Worm (Caenorhabditis elegans) whole organism, dauer: Measurements from ENCODE around the gene ZK185.3.

Source experiments
- unc-62 ChIP-seq: sonication (generic microtip); optimal IDR thresholded peaks from 2 replicates; lab custom pipeline; 2017; ENCODE audit warnings: missing biosample characterization, missing genetic modification reagents, missing genetic modification characterization

ZK185.3 gene

ce11 chrIV:4490148-4490652 lies 40.0 kb downstream of the ZK185.3 start, which contains the start of gene ZK180.7:
Gene ZK180.7, plus strand, starts transcription at chrIV:4490542.
- no peak for TF ChIP-seq unc-62

DNA sequence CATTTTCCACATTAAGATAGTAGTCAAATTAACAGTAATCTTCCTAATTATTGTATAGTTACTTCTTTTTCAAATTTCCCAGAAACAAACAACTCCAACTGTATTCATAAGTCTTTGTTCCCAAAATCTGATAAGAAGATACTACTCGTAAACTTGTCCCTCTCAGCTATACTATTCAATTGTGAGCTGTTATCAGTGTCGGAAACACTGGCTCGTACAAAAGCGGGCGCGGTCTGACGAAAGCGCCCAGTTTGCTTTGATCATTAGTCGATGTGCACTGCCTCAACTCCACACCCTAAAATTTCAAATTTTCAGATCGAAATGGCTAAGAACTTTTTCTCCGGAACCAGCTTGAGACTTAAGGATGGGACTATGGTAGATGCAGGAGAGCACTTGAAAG lies 43.5 kb downstream of the ZK185.3 start, which contains the start of gene trx-3:
Gene trx-3, plus strand, starts transcription at position 291 of the 400 bp plus-strand sequence.
- TF ChIP-seq unc-62, result no peak

- no peak for TF ChIP-seq unc-62
Measured at ce11 chrIV:4484555-4484954, 45.7 kb downstream of the ZK185.3 start.

DNA sequence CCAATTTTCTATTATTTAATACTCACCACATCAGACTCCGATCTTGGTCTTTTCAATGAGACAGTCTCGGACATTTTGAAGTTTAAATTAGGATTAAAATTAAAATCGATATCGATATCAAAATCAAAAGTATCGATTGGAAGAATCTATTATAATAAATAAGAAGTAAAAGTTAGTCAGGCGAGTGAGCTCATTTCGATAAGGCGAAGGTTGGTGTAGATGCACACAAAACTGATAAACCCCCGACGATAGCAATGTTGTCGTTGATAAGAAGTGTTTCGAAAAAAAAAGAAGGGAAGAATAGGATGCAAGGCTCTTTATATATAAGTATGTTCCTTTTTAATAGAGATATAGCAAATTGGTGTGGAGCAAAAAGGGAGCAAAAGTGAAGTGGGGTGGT lies 47.7 kb downstream of the ZK185.3 start, which contains the start of gene M01H9.4:
Gene M01H9.4, minus strand, starts transcription at position 379 of the 400 bp plus-strand sequence.
- TF ChIP-seq unc-62, result no peak

DNA sequence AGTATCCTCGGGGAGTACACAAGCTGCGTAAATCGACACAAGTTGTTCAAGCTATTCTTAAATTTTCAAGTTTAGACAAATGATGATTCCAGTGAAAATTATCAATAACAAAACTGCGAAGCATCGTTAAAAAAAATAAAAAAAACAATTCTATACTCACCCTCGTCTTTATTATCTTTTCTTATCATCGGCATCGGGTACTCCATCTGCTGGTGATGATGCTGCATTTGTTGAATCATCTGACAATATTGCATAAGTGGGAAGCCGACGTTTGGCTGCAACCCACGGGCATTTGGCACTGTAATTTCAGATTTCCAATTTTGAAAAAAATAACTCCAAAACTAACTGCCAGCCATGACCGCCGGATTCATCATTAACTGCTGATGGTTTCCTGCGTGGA lies 48.9 kb downstream of the ZK185.3 start:
- TF ChIP-seq unc-62, result no peak

DNA sequence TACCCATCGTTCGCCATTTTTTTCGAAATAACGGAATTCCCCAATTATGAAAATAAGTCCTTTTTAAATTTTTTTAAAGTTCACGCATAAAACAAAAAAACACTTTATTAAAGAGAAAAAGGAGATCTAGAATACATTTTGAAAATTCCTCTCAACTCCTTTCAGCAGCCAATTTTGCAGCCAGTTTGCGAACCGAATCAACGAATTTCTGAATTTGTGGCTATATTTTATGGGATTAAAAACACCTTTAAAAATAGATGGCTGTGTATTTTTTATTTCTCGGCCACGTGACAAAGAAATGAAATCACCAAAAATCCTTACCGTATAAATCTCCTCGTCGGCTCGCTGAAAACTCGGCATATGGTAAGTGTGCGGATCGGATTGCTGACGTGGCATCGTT lies 50.2 kb downstream of the ZK185.3 start, which contains the start of gene M01H9.10:
Gene M01H9.10, minus strand, starts transcription at position 101 of the 400 bp plus-strand sequence.
- TF ChIP-seq unc-62, result no peak
